Fruit fly (Drosophila melanogaster) S2 (cell line): ENCODE results near the gene Alg11.

Experiments
- CG8478 ChIP-seq: fragments of >200 bp; optimal IDR thresholded peaks from 2 replicates; lab custom pipeline; 2018
- CTCF ChIP-seq, 2 experiments: fragments of >200 bp; optimal IDR thresholded peaks; 2 replicates each; lab custom pipeline; 2018

- no peak for TF ChIP-seq CG8478 (lab: Kevin White, UChicago)
- no peak for TF ChIP-seq CTCF (optimal IDR thresholded peaks at IDR 0.05; lab: Kevin White, UChicago)
Measured at dm6 chr3L:21642908-21643572, 17.4 kb downstream of the Alg11 start.
